Fruit fly (Drosophila melanogaster): ENCODE data around the gene Dysb.

The Dysb gene

dm6 chr3L:18890283-18891175, 23.0 kb downstream of the Dysb start, which contains the start of gene CG3961 (continued):
- TF ChIP-seq Rx (GFP tag; IDR thresholded peaks at IDR 0.05): peak; percentile 64
- peak; percentile 57 for TF ChIP-seq CG7271 (tag; optimal IDR thresholded peaks at IDR 0.05)
- TF ChIP-seq trh (GFP tag; optimal IDR thresholded peaks at IDR 0.05): peak; percentile 92
- TF ChIP-seq Aef1 (GFP tag; IDR thresholded peaks at IDR 0.05): peak; percentile 84
- peak; percentile 82 for TF ChIP-seq CG14441 (GFP tag; IDR thresholded peaks at IDR 0.05)
- peak; percentile 86; the same call in 1 of the 2 replicates for TF ChIP-seq Oaz (GFP tag; IDR thresholded peaks at IDR 0.05)
- peak; percentile 98 for TF ChIP-seq CG1602 (GFP tag; optimal IDR thresholded peaks at IDR 0.05)
- TF ChIP-seq run (tag; optimal IDR thresholded peaks at IDR 0.05): peak; percentile 97
- TF ChIP-seq pho (GFP tag; optimal IDR thresholded peaks at IDR 0.05): peak; percentile 87
- peak; percentile 97 for TF ChIP-seq CG1233 (GFP tag; optimal IDR thresholded peaks at IDR 0.05)
- TF ChIP-seq jing (GFP tag; optimal IDR thresholded peaks at IDR 0.05): peak; percentile 92
- TF ChIP-seq seq (GFP tag; IDR thresholded peaks at IDR 0.05): peak; percentile 89
- peak; percentile 74; the same call in 1 of the 3 replicates for TF ChIP-seq gce (GFP tag; IDR thresholded peaks at IDR 0.05)
- TF ChIP-seq jigr1 (GFP tag; IDR thresholded peaks at IDR 0.05): peak; percentile 94
- TF ChIP-seq pros (GFP tag; optimal IDR thresholded peaks at IDR 0.05): peak; percentile 56
- no peak for TF ChIP-seq CG42726 (GFP tag; IDR thresholded peaks at IDR 0.05; ENCODE audit: partially characterized antibody)
- peak; percentile 96 for TF ChIP-seq CG5245 (GFP tag; optimal IDR thresholded peaks at IDR 0.05)
- peak; percentile 89 for TF ChIP-seq Nf-YB (GFP tag; optimal IDR thresholded peaks at IDR 0.05)
- TF ChIP-seq exex (tag; optimal IDR thresholded peaks at IDR 0.05): peak; percentile 76
- peak; percentile 94 for TF ChIP-seq CG30431 (GFP tag; optimal IDR thresholded peaks at IDR 0.05)

DNA sequence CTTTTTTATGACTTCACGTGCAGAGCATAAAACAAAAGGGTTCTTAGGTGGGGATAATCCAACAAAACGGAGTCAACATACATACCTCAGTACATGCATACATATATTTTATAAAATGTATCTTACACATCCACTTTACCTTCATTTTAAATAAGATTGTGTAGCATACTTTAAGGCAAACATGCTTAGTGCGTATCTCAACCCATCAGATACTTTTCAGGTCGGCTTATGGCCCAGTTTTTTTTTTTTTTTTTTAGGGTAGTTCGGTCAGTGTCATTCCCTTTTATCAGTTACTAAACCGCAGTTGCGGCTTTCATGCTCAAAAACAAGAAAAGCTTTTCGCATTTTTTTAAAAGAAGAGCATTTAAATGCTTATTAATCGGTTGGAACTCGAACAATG, 24.4 kb downstream of the Dysb start, which contains the start of gene NijB:
Gene NijB (plus strand): TSS at position 398 of the 400 bp plus-strand sequence.
- TF ChIP-seq chinmo (GFP tag; IDR thresholded peaks at IDR 0.05; ENCODE audit: partially characterized antibody): 0 out of 4 replicates have a peak, but pooled peaks have one; percentile 30
- 0 out of 3 replicates have a peak, but pooled peaks have one; percentile 45 for TF ChIP-seq CG2199 (GFP tag; IDR thresholded peaks at IDR 0.05)
- peak; percentile 12 for TF ChIP-seq CG34376 (GFP tag; optimal IDR thresholded peaks at IDR 0.05)
- TF ChIP-seq sug (tag; optimal IDR thresholded peaks at IDR 0.05): peak; percentile 4
- peak; percentile 23 for TF ChIP-seq Lhr (GFP tag; optimal IDR thresholded peaks at IDR 0.05)
- no peak for TF ChIP-seq CG5245 (GFP tag; optimal IDR thresholded peaks at IDR 0.05)
- TF ChIP-seq sd (tag; optimal IDR thresholded peaks at IDR 0.05): peak; percentile 30
- peak; percentile 32 for TF ChIP-seq D19A (tag; optimal IDR thresholded peaks at IDR 0.05)
- TF ChIP-seq jumu (GFP tag; optimal IDR thresholded peaks at IDR 0.05): no peak
- peak; percentile 80 for TF ChIP-seq Hr3 (GFP tag; optimal IDR thresholded peaks at IDR 0.05)
- peak; percentile 61 for TF ChIP-seq pita (GFP tag; optimal IDR thresholded peaks at IDR 0.05)
- no peak for TF ChIP-seq ftz-f1 (GFP tag; optimal IDR thresholded peaks at IDR 0.05)
- peak; percentile 85 for TF ChIP-seq sqz (GFP tag; optimal IDR thresholded peaks at IDR 0.05)
- peak; percentile 63 for TF ChIP-seq CG17359 (tag; optimal IDR thresholded peaks at IDR 0.05)
- TF ChIP-seq CTCF (GFP tag; optimal IDR thresholded peaks at IDR 0.05): peak; percentile 11
- peak in 1 of 2 experiments; percentile 60 for TF ChIP-seq Pdp1 (GFP tag; optimal IDR thresholded peaks at IDR 0.05)
- TF ChIP-seq CG18262 (tag; optimal IDR thresholded peaks at IDR 0.05): no peak
- TF ChIP-seq Scr (GFP tag; IDR thresholded peaks at IDR 0.05; ENCODE audit: partially characterized antibody): no peak
- TF ChIP-seq sens (GFP tag): peak; percentile 71
- TF ChIP-seq HmgZ (tag; optimal IDR thresholded peaks at IDR 0.05): peak; percentile 52
- TF ChIP-seq E2f2 (GFP tag; IDR thresholded peaks at IDR 0.05): peak; percentile 12; the same call in 1 of the 2 replicates
- TF ChIP-seq Sox102F (GFP tag; optimal IDR thresholded peaks at IDR 0.05): no peak
- TF ChIP-seq CG34224 (GFP tag; IDR thresholded peaks at IDR 0.05; ENCODE audit: partially characterized antibody): no peak
- no peak for TF ChIP-seq Meics (GFP tag; optimal IDR thresholded peaks at IDR 0.05)
- peak; percentile 44 for TF ChIP-seq Med (GFP tag)
- no peak for TF ChIP-seq MESR4 (GFP tag; optimal IDR thresholded peaks at IDR 0.05)
- peak; percentile 3 for TF ChIP-seq CG8290 (GFP tag; optimal IDR thresholded peaks at IDR 0.05)
- TF ChIP-seq CG8290 (tag; optimal IDR thresholded peaks at IDR 0.05): peak in 1 of 2 experiments; percentile 8
- TF ChIP-seq CG8478 (optimal IDR thresholded peaks at IDR 0.05): no peak
- TF ChIP-seq gt (GFP tag; IDR thresholded peaks at IDR 0.05): no peak
